Fruit fly (Drosophila melanogaster): ENCODE results near the gene Ogg1.

The Ogg1 gene

dm6 chrX:8693520-8693919, 3.4 kb downstream of the Ogg1 start, which contains the start of gene CG11294:
TSS of gene CG11294 (minus strand) at chrX:8693620.
- no peak for TF ChIP-seq salm (tag; optimal IDR thresholded peaks at IDR 0.05)
- no peak for TF ChIP-seq CG3847 (GFP tag; IDR thresholded peaks at IDR 0.05)
- no peak for TF ChIP-seq nom (GFP tag; optimal IDR thresholded peaks at IDR 0.05)
- TF ChIP-seq Poxn (GFP tag; IDR thresholded peaks at IDR 0.05): no peak
- TF ChIP-seq CG11247 (GFP tag; IDR thresholded peaks at IDR 0.05): no peak
- TF ChIP-seq Six4 (GFP tag; optimal IDR thresholded peaks at IDR 0.05): no peak

dm6 chrX:8694066-8694822, 4.1 kb downstream of the Ogg1 start:
- TF ChIP-seq CG15269 (tag; optimal IDR thresholded peaks at IDR 0.05) (no peak), Blimp-1 (GFP tag; optimal IDR thresholded peaks at IDR 0.05) (peak; percentile 23), gcm2 (GFP tag; optimal IDR thresholded peaks at IDR 0.05) (no peak), CG42726 (GFP tag; IDR thresholded peaks at IDR 0.05; ENCODE audit: partially characterized antibody) (no peak), CG8388 (GFP tag; optimal IDR thresholded peaks at IDR 0.05) (no peak), ind (GFP tag; optimal IDR thresholded peaks at IDR 0.05) (no peak), CG10979 (tag; optimal IDR thresholded peaks at IDR 0.05) (peak; percentile 36), CG1233 (GFP tag; optimal IDR thresholded peaks at IDR 0.05) (peak; percentile 3), CG15073 (GFP tag; optimal IDR thresholded peaks at IDR 0.05) (no peak), CG13424 (tag; optimal IDR thresholded peaks at IDR 0.05) (peak; percentile 25), Xrp1 (GFP tag; IDR thresholded peaks at IDR 0.05) (0 out of 2 replicates have a peak, but pooled peaks have one; percentile 8), PHDP (tag; optimal IDR thresholded peaks at IDR 0.05) (peak; percentile 6), wdn (GFP tag; IDR thresholded peaks at IDR 0.05) (no peak), exex (tag; optimal IDR thresholded peaks at IDR 0.05) (no peak), NK7.1 (GFP tag; optimal IDR thresholded peaks at IDR 0.05) (no peak), CG10267 (tag; optimal IDR thresholded peaks at IDR 0.05) (no peak), CG9609 (GFP tag; optimal IDR thresholded peaks at IDR 0.05) (no peak), pum (GFP tag; optimal IDR thresholded peaks at IDR 0.05) (no peak), tll (GFP tag; optimal IDR thresholded peaks at IDR 0.05) (no peak), Oli (tag; optimal IDR thresholded peaks at IDR 0.05) (peak; percentile 28), trh (GFP tag; optimal IDR thresholded peaks at IDR 0.05) (no peak), trem (tag; optimal IDR thresholded peaks at IDR 0.05) (no peak), CG3163 (GFP tag; optimal IDR thresholded peaks at IDR 0.05) (no peak), Abd-B (GFP tag; optimal IDR thresholded peaks at IDR 0.05) (no peak), CG11695 (GFP tag; IDR thresholded peaks at IDR 0.05) (no peak), sens-2 (GFP tag; IDR thresholded peaks at IDR 0.05) (no peak), ewg (GFP tag; optimal IDR thresholded peaks at IDR 0.05) (peak; percentile 72), Oaz (GFP tag; IDR thresholded peaks at IDR 0.05) (no peak), CG30403 (GFP tag; optimal IDR thresholded peaks at IDR 0.05) (peak; percentile 11), CG43689 (GFP tag; IDR thresholded peaks at IDR 0.05) (no peak), CG4854 (GFP tag; optimal IDR thresholded peaks at IDR 0.05) (no peak), Nf-YC (tag; optimal IDR thresholded peaks at IDR 0.05) (peak; percentile 51), CG18476 (GFP tag; optimal IDR thresholded peaks at IDR 0.05) (no peak), cad (GFP tag; optimal IDR thresholded peaks at IDR 0.05) (no peak), disco-r (GFP tag; optimal IDR thresholded peaks at IDR 0.05) (no peak), fd64A (GFP tag; optimal IDR thresholded peaks at IDR 0.05) (no peak), Gsc (GFP tag; IDR thresholded peaks at IDR 0.05) (no peak), gfzf (GFP tag; optimal IDR thresholded peaks at IDR 0.05) (no peak), nmo (GFP tag; optimal IDR thresholded peaks at IDR 0.05) (peak; percentile 27), CG7963 (GFP tag; IDR thresholded peaks at IDR 0.05; ENCODE audit: partially characterized antibody) (no peak), CG11723 (GFP tag; optimal IDR thresholded peaks at IDR 0.05) (no peak), CG10543 (GFP tag; optimal IDR thresholded peaks at IDR 0.05) (no peak)
